Worm (Caenorhabditis elegans): ENCODE measurements around the gene rme-4.

Gene rme-4

ce11 chrX:10379678-10380077, at the start of gene rme-4:
Gene rme-4, minus strand, starts transcription at chrX:10379845.
- TF ChIP-seq nhr-12 (tag; optimal IDR thresholded peaks at IDR 0.05) (no peak), blmp-1 (tag; optimal IDR thresholded peaks at IDR 0.05) (no peak), nhr-237 (tag; optimal IDR thresholded peaks at IDR 0.05) (no peak), bed-3 (GFP tag; optimal IDR thresholded peaks at IDR 0.05) (no peak), lin-32 (GFP tag; optimal IDR thresholded peaks at IDR 0.05) (no peak), elt-1 (tag; optimal IDR thresholded peaks at IDR 0.05; ENCODE audit: borderline replicate concordance, insufficient read depth) (no peak), zip-8 (tag; optimal IDR thresholded peaks at IDR 0.05) (no peak), flh-1 (GFP tag; optimal IDR thresholded peaks at IDR 0.05) (no peak), nhr-76 (tag; optimal IDR thresholded peaks at IDR 0.05) (no peak), hlh-1 (tag; optimal IDR thresholded peaks at IDR 0.05) (no peak), drap-1 (GFP tag; optimal IDR thresholded peaks at IDR 0.05) (no peak), mab-5 (tag; optimal IDR thresholded peaks at IDR 0.05) (no peak), unc-39 (tag; optimal IDR thresholded peaks at IDR 0.05) (no peak), ceh-83 (GFP tag; optimal IDR thresholded peaks at IDR 0.05) (no peak), M03D4.4 (tag; optimal IDR thresholded peaks at IDR 0.05) (no peak), lin-13 (tag; optimal IDR thresholded peaks at IDR 0.05) (no peak)

ce11 chrX:10429203-10429602, 49.6 kb upstream of the rme-4 start:
- TF ChIP-seq cnd-1 (tag; optimal IDR thresholded peaks at IDR 0.05) (no peak), ham-2 (GFP tag; optimal IDR thresholded peaks at IDR 0.05) (peak; percentile 70), blmp-1 (tag; optimal IDR thresholded peaks at IDR 0.05) (peak; percentile 16)

- TF ChIP-seq ceh-39 (tag; optimal IDR thresholded peaks at IDR 0.05) = no peak
- no peak for TF ChIP-seq mls-2 (tag; optimal IDR thresholded peaks at IDR 0.05)
- TF ChIP-seq sptf-1 (tag; optimal IDR thresholded peaks at IDR 0.05) = no peak
- TF ChIP-seq unc-39 (tag; optimal IDR thresholded peaks at IDR 0.05) = no peak
- no peak for TF ChIP-seq ceh-83 (GFP tag; optimal IDR thresholded peaks at IDR 0.05)
- no peak for TF ChIP-seq snpc-4 (tag; optimal IDR thresholded peaks at IDR 0.05)
- no peak for TF ChIP-seq nhr-12 (tag; optimal IDR thresholded peaks at IDR 0.05)
- no peak for TF ChIP-seq nhr-28 (tag; optimal IDR thresholded peaks at IDR 0.05)
- TF ChIP-seq nhr-76 (tag; optimal IDR thresholded peaks at IDR 0.05) = no peak
- TF ChIP-seq ceh-43 (GFP tag; optimal IDR thresholded peaks at IDR 0.05) = no peak
- no peak for TF ChIP-seq lin-32 (GFP tag; optimal IDR thresholded peaks at IDR 0.05)
- no peak for TF ChIP-seq nhr-2 (tag; optimal IDR thresholded peaks at IDR 0.05)
- TF ChIP-seq unc-120 (tag; optimal IDR thresholded peaks at IDR 0.05; ENCODE audit: poor library complexity, severe bottlenecking) = no peak
Measured at ce11 chrX:10428557-10428956, 48.9 kb upstream of the rme-4 start, which contains the start of gene mig-15. Gene mig-15, minus strand, starts transcription at chrX:10428657.

DNA sequence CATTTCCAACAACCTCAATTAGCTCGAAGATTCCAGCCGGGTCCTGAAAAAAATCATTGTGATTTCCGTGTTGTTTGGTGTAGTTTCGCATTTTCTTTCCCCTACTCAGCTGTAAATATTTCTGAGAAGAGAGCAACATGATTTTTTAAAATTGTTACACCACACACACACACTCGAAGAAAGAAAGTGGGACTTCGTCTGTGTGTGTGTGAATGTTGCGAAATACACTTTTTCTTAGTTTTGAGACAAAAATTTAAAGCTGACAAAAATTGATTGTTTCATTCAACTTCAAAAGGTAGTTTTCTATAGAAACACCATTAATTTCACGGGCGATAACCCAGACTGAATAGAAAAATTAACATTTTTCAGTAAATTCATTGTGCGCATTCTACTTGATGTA, 48.5 kb upstream of the rme-4 start:
- TF ChIP-seq ces-1 (GFP tag; optimal IDR thresholded peaks at IDR 0.05) = no peak
- no peak for TF ChIP-seq M03D4.4 (tag; optimal IDR thresholded peaks at IDR 0.05)
- no peak for TF ChIP-seq bed-3 (GFP tag; optimal IDR thresholded peaks at IDR 0.05)
- TF ChIP-seq elt-1 (tag; optimal IDR thresholded peaks at IDR 0.05; ENCODE audit: borderline replicate concordance, insufficient read depth) = no peak
- TF ChIP-seq ham-2 (GFP tag; optimal IDR thresholded peaks at IDR 0.05) = no peak
- no peak for TF ChIP-seq nhr-28 (tag; optimal IDR thresholded peaks at IDR 0.05)

DNA sequence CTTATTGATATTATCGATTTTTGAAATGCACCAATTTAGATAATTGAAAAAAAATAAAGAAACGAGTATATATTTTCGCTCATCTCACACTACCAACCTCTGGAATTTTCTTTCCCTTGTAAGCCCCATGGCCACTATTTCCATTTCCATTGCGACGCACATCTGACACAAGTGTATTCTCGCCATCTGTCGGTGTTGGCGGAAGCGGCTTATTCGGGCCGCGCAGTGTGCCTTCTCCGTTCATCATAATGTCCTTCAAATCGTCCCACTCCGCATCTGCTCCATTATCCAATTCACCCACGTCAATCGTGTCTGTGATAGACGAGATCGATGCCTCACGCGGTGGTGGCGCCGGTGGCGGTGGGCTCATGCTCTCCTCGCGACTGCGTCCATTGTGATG, 45.1 kb upstream of the rme-4 start:
- TF ChIP-seq nhr-28 (tag; optimal IDR thresholded peaks at IDR 0.05) (no peak), nhr-76 (tag; optimal IDR thresholded peaks at IDR 0.05) (no peak), ceh-43 (GFP tag; optimal IDR thresholded peaks at IDR 0.05) (no peak), nhr-2 (tag; optimal IDR thresholded peaks at IDR 0.05) (no peak), ceh-83 (GFP tag; optimal IDR thresholded peaks at IDR 0.05) (no peak), cnd-1 (tag; optimal IDR thresholded peaks at IDR 0.05) (peak; percentile 73), lin-32 (GFP tag; optimal IDR thresholded peaks at IDR 0.05) (peak; percentile 72), elt-3 (tag; optimal IDR thresholded peaks at IDR 0.05) (no peak)

ce11 chrX:10422714-10423113, 43.1 kb upstream of the rme-4 start:
- no peak for TF ChIP-seq lsy-2 (tag; optimal IDR thresholded peaks at IDR 0.05)
- no peak for TF ChIP-seq cnd-1 (tag; optimal IDR thresholded peaks at IDR 0.05)
- no peak for TF ChIP-seq lin-32 (GFP tag; optimal IDR thresholded peaks at IDR 0.05)
- no peak for TF ChIP-seq ceh-83 (GFP tag; optimal IDR thresholded peaks at IDR 0.05)
- no peak for TF ChIP-seq nhr-12 (tag; optimal IDR thresholded peaks at IDR 0.05)
- no peak for TF ChIP-seq tbx-8 (GFP tag; optimal IDR thresholded peaks at IDR 0.05)
- TF ChIP-seq sptf-1 (tag; optimal IDR thresholded peaks at IDR 0.05) = no peak
- no peak for TF ChIP-seq sem-2 (GFP tag; optimal IDR thresholded peaks at IDR 0.05)
- TF ChIP-seq mep-1 (tag; optimal IDR thresholded peaks at IDR 0.05) = no peak
- TF ChIP-seq mls-2 (tag; optimal IDR thresholded peaks at IDR 0.05) = no peak
- no peak for TF ChIP-seq unc-120 (tag; optimal IDR thresholded peaks at IDR 0.05; ENCODE audit: poor library complexity, severe bottlenecking)
